Worm (Caenorhabditis elegans) whole organism, late embryonic: ENCODE measurements around the gene F28F9.3.

ENCODE experiments used
- ceh-14 ChIP-seq: sonication (generic microtip); optimal IDR thresholded peaks from 2 replicates; lab custom pipeline; 2016; ENCODE audit warnings: missing genotype, missing genetic modification characterization, missing compliant biosample characterization
- ceh-6 ChIP-seq: fragments of 200-800 bp; sonication (Bioruptor generic); optimal IDR thresholded peaks from 2 replicates; lab custom pipeline; 2018; ENCODE audit warnings: mild to moderate bottlenecking, missing genetic modification characterization, missing compliant biosample characterization
- dmd-4 ChIP-seq: sonication (generic microtip); optimal IDR thresholded peaks from 2 replicates; lab custom pipeline; 2016; ENCODE audit warnings: borderline replicate concordance, missing genetic modification characterization, missing compliant biosample characterization
- dve-1 ChIP-seq: sonication (generic microtip); optimal IDR thresholded peaks from 2 replicates; lab custom pipeline; 2017; ENCODE audit warnings: antibody characterized with exemption, mild to moderate bottlenecking, missing genetic modification characterization, missing compliant biosample characterization
- elt-2 ChIP-seq: sonication (generic microtip); optimal IDR thresholded peaks from 2 replicates; lab custom pipeline; 2016; ENCODE audit warnings: missing genetic modification reagents, missing genetic modification characterization, missing compliant biosample characterization
- ets-4 ChIP-seq: sonication (generic microtip); optimal IDR thresholded peaks from 2 replicates; lab custom pipeline; 2016; ENCODE audit warnings: missing genetic modification characterization, missing compliant biosample characterization
- fax-1 ChIP-seq: sonication (generic microtip); optimal IDR thresholded peaks from 2 replicates; lab custom pipeline; 2016; ENCODE audit warnings: missing genotype, missing genetic modification characterization, missing compliant biosample characterization
- fkh-10 ChIP-seq: fragments of 150-350 bp; optimal IDR thresholded peaks from 2 replicates; lab custom pipeline; 2014; ENCODE audit warnings: missing biosample characterization, missing genetic modification reagents, missing genetic modification characterization
- lin-11 ChIP-seq: fragments of 200-800 bp; sonication (Bioruptor generic); optimal IDR thresholded peaks from 2 replicates; lab custom pipeline; 2018; ENCODE audit warnings: mild to moderate bottlenecking, missing genetic modification characterization, missing compliant biosample characterization
- nhr-11 ChIP-seq: fragments of 150-350 bp; optimal IDR thresholded peaks from 2 replicates; lab custom pipeline; 2014; ENCODE audit warnings: missing biosample characterization, missing genetic modification characterization
- pros-1 ChIP-seq: fragments of 150-350 bp; optimal IDR thresholded peaks from 2 replicates; lab custom pipeline; 2014; ENCODE audit warnings: missing biosample characterization, missing genetic modification reagents, missing genetic modification characterization
- sox-2 ChIP-seq: fragments of 200-800 bp; sonication (Bioruptor generic); IDR thresholded peaks from 2 replicates; pipeline ENCODE4 v1.3.6; 2022; ENCODE audit warnings: missing genetic modification reagents, missing genetic modification characterization, missing compliant biosample characterization
- zip-5 ChIP-seq: sonication (generic microtip); optimal IDR thresholded peaks from 2 replicates; lab custom pipeline; 2016; ENCODE audit warnings: missing genetic modification characterization, missing compliant biosample characterization

DNA sequence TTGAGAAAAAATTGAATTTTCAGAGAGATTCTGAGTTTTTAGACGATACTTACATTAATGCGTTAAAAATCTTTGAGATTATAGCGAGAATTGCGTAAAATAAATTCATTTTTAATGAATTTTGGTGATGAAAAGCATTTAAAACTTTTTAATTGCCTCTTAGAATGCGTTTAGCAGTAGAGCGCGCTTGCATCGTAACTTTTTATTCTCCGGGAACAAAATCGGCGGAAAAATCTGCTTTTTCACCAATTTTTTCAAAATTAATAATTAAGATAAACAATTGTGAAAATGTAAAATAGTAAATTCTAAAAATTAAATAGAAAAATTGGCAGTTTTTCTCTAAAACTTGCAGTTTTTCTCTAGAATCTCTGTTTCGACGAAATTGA is 11.4 kb upstream of the F28F9.3 start:
- TF ChIP-seq sox-2 (GFP tag; lab: Robert Waterston, UW) (no peak), elt-2 (tag; lab: Kevin White, UChicago) (no peak), pros-1 (no peak), dve-1 (no peak), nhr-11 (tag; lab: Kevin White, UChicago) (no peak), dmd-4 (tag; lab: Kevin White, UChicago) (no peak), ceh-14 (no peak), fax-1 (tag; lab: Kevin White, UChicago) (no peak), ets-4 (tag; lab: Kevin White, UChicago) (no peak), fkh-10 (GFP tag; lab: Kevin White, UChicago) (no peak), ceh-6 (GFP tag; lab: Kevin White, UChicago) (no peak), lin-11 (tag; lab: Kevin White, UChicago) (no peak), zip-5 (no peak)
